Worm (Caenorhabditis elegans) whole organism, young adult: ENCODE data around the gene F41B4.1.

Experiments
- efl-1 ChIP-seq: fragments of 150-350 bp; optimal IDR thresholded peaks from 2 replicates; lab custom pipeline; 2014; ENCODE audit warnings: missing biosample characterization, missing genetic modification reagents, missing genetic modification characterization
- lin-54 ChIP-seq: fragments of 200-800 bp; sonication (Bioruptor generic); optimal IDR thresholded peaks from 2 replicates; lab custom pipeline; 2018; ENCODE audit warnings: mild to moderate bottlenecking, missing genetic modification characterization, missing compliant biosample characterization

- TF ChIP-seq efl-1 (GFP tag; lab: Kevin White, UChicago): no peak
- TF ChIP-seq lin-54 (GFP tag; lab: Kevin White, UChicago): no peak
Measured at ce11 chrX:6818036-6818488, 7.6 kb downstream of the F41B4.1 start, which contains the start of gene dhs-28.
